Fruit fly (Drosophila melanogaster): Measurements from ENCODE around the gene CG9609.

CG9609 gene

dm6 chrX:16831848-16832247 lies 45.0 kb upstream of the CG9609 start:
- TF ChIP-seq MESR4 (GFP tag; optimal IDR thresholded peaks at IDR 0.05) (no peak), pan (optimal IDR thresholded peaks at IDR 0.05) (no peak), pan (GFP tag; optimal IDR thresholded peaks at IDR 0.05 in 1 of 2, IDR thresholded peaks at IDR 0.05 in 1 of 2) (no peak), Usf (GFP tag; optimal IDR thresholded peaks at IDR 0.05) (no peak), CG1233 (GFP tag; optimal IDR thresholded peaks at IDR 0.05) (no peak), gt (GFP tag; IDR thresholded peaks at IDR 0.05) (no peak), dm (GFP tag; optimal IDR thresholded peaks at IDR 0.05) (no peak), ash1 (GFP tag; optimal IDR thresholded peaks at IDR 0.05) (no peak), CG17385 (GFP tag; optimal IDR thresholded peaks at IDR 0.05) (no peak), CG42726 (GFP tag; IDR thresholded peaks at IDR 0.05; ENCODE audit: partially characterized antibody) (no peak), CG10321 (GFP tag; IDR thresholded peaks at IDR 0.05) (no peak), lilli (GFP tag; optimal IDR thresholded peaks at IDR 0.05) (no peak), cas (GFP tag; IDR thresholded peaks at IDR 0.05) (no peak), al (GFP tag; IDR thresholded peaks at IDR 0.05) (no peak), sisA (GFP tag; IDR thresholded peaks at IDR 0.05) (no peak), pb (GFP tag; optimal IDR thresholded peaks at IDR 0.05) (no peak), CG12942 (GFP tag; optimal IDR thresholded peaks at IDR 0.05) (no peak), CG32772 (GFP tag; IDR thresholded peaks at IDR 0.05) (no peak)

- TF ChIP-seq CG6689 (GFP tag; IDR thresholded peaks at IDR 0.05) (no peak), CG12104 (GFP tag; optimal IDR thresholded peaks at IDR 0.05) (no peak), CG9215 (GFP tag; IDR thresholded peaks at IDR 0.05) (no peak), CG5180 (GFP tag; optimal IDR thresholded peaks at IDR 0.05) (no peak), CG5245 (GFP tag; optimal IDR thresholded peaks at IDR 0.05) (no peak), CG3726 (GFP tag; IDR thresholded peaks at IDR 0.05) (no peak), sens (GFP tag) (peak; percentile 74), CG33213 (GFP tag; optimal IDR thresholded peaks at IDR 0.05) (no peak)
These were observed 43.3 kb upstream of the CG9609 start for dm6 chrX:16830081-16830480.

dm6 chrX:16829439-16830028 lies 42.7 kb upstream of the CG9609 start:
- TF ChIP-seq hkb (optimal IDR thresholded peaks at IDR 0.05) (no peak), hkb (GFP tag; IDR thresholded peaks at IDR 0.05) (peak; percentile 28; the same call in 1 of the 2 replicates), CG15514 (GFP tag; optimal IDR thresholded peaks at IDR 0.05) (peak; percentile 4), knrl (GFP tag; IDR thresholded peaks at IDR 0.05; ENCODE audit: partially characterized antibody) (no peak), row (GFP tag; IDR thresholded peaks at IDR 0.05) (peak; percentile 31; the same call in 1 of the 3 replicates), C15 (GFP tag; IDR thresholded peaks at IDR 0.05) (no peak), CG13123 (GFP tag; optimal IDR thresholded peaks at IDR 0.05) (no peak), amos (GFP tag; IDR thresholded peaks at IDR 0.05; ENCODE audit: partially characterized antibody) (no peak), unpg (GFP tag; optimal IDR thresholded peaks at IDR 0.05) (peak; percentile 34), CG1529 (GFP tag; optimal IDR thresholded peaks at IDR 0.05) (no peak), otp (GFP tag; IDR thresholded peaks at IDR 0.05) (no peak), CG4282 (GFP tag; optimal IDR thresholded peaks at IDR 0.05) (no peak), p53 (GFP tag; optimal IDR thresholded peaks at IDR 0.05) (no peak), nom (GFP tag; optimal IDR thresholded peaks at IDR 0.05) (no peak), CG2120 (GFP tag; optimal IDR thresholded peaks at IDR 0.05) (peak; percentile 35), CG11085 (GFP tag; IDR thresholded peaks at IDR 0.05) (no peak), CG7839 (tag; optimal IDR thresholded peaks at IDR 0.05) (peak; percentile 18), ham (GFP tag; IDR thresholded peaks at IDR 0.05) (no peak), danr (GFP tag; IDR thresholded peaks at IDR 0.05) (no peak), en (GFP tag; optimal IDR thresholded peaks at IDR 0.05) (no peak), ken (GFP tag; IDR thresholded peaks at IDR 0.05) (no peak), CG4730 (GFP tag; IDR thresholded peaks at IDR 0.05) (0 out of 2 replicates have a peak, but pooled peaks have one; percentile 13), Six4 (GFP tag; optimal IDR thresholded peaks at IDR 0.05) (no peak), CG12391 (tag; optimal IDR thresholded peaks at IDR 0.05) (peak; percentile 4), CG9797 (GFP tag; optimal IDR thresholded peaks at IDR 0.05) (no peak), CHES-1-like (GFP tag; optimal IDR thresholded peaks at IDR 0.05) (no peak)
